Worm (Caenorhabditis elegans): ENCODE measurements around the gene B0244.9.

DNA sequence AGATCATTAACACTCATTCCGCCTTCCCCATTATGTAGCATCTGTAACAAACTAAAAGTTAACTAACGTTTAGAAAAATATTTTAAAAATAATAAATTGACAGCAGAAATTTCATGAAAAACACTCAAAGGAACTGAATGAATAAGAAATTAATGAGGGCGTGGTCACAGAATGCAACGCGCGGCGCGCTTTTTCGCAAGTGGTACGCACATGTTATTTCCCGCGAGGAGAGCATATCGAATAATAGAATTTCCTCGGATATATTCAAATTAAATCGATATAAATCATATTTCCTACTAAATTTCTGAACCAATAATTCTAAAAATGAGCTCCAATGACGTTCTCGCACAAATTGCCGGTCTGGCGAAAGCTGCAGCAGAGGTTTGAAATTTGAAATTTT lies 38.1 kb downstream of the B0244.9 start, which contains the start of the genes abi-1 and arle-14:
- TF ChIP-seq nhr-76 (tag; optimal IDR thresholded peaks at IDR 0.05), result no peak
- TF ChIP-seq daf-8 (GFP tag; IDR thresholded peaks at IDR 0.05), result no peak
- no peak for TF ChIP-seq unc-62 (GFP tag; optimal IDR thresholded peaks at IDR 0.05 in 1 of 2)
- TF ChIP-seq unc-62 (tag; optimal IDR thresholded peaks at IDR 0.05), result no peak
- TF ChIP-seq lsy-2 (tag; optimal IDR thresholded peaks at IDR 0.05), result no peak
- TF ChIP-seq pha-4 (GFP tag; IDR thresholded peaks at IDR 0.05), result no peak
- TF ChIP-seq pha-4 (tag; optimal IDR thresholded peaks at IDR 0.05), result no peak
- TF ChIP-seq nhr-77 (tag; optimal IDR thresholded peaks at IDR 0.05), result no peak
- no peak for TF ChIP-seq ama-1 (optimal IDR thresholded peaks at IDR 0.05)
- no peak for TF ChIP-seq unc-130 (GFP tag; optimal IDR thresholded peaks at IDR 0.05)
- no peak for TF ChIP-seq fos-1 (tag; optimal IDR thresholded peaks at IDR 0.05)
- TF ChIP-seq lin-15B (tag; optimal IDR thresholded peaks at IDR 0.05), result no peak

Data from whole organism, L4 larva.